Worm (Caenorhabditis elegans) whole organism, L4/young adult: ENCODE results near the gene H21P03.10.

Experiments used
- dao-5 ChIP-seq: sonication (generic microtip); optimal IDR thresholded peaks from 2 replicates; lab custom pipeline; 2016; ENCODE audit warnings: missing genotype, missing genetic modification characterization, moderate library complexity, missing compliant biosample characterization
- him-1 ChIP-seq: sonication (generic microtip); optimal IDR thresholded peaks from 2 replicates; lab custom pipeline; 2016; ENCODE audit warnings: missing genotype, missing genetic modification reagents, missing genetic modification characterization, missing compliant biosample characterization

- TF ChIP-seq him-1, result peak; percentile 70
- no peak for TF ChIP-seq dao-5 (tag; lab: Kevin White, UChicago)
Measured at ce11 chrIV:11494924-11495323, 5.6 kb upstream of the H21P03.10 start.
